Worm (Caenorhabditis elegans) whole organism, L4 larva: ENCODE data around the gene Y24D9A.6.

Experiments
- D1046.2 ChIP-seq: fragments of 200-800 bp; sonication (Bioruptor generic); IDR thresholded peaks from 2 replicates; pipeline ENCODE4 v1.3.6; 2022; ENCODE audit warnings: missing genetic modification characterization, missing compliant biosample characterization
- F26F4.8 ChIP-seq: fragments of 200-800 bp; sonication (Bioruptor generic); conservative IDR thresholded peaks from 2 replicates; pipeline ENCODE4 v1.3.6; 2022; ENCODE audit warnings: missing genetic modification characterization, missing compliant biosample characterization
- F49E8.2 ChIP-seq: sonication (generic microtip); optimal IDR thresholded peaks from 2 replicates; lab custom pipeline; 2016; ENCODE audit warnings: missing compliant biosample characterization, mild to moderate bottlenecking, missing genetic modification characterization, borderline replicate concordance
- T20F7.1 ChIP-seq: fragments of 200-800 bp; sonication (Bioruptor generic); optimal IDR thresholded peaks from 2 replicates; lab custom pipeline; 2018; ENCODE audit warnings: mild to moderate bottlenecking, missing genetic modification characterization, missing compliant biosample characterization
- T26A8.4 ChIP-seq: fragments of 200-800 bp; sonication (Bioruptor generic); IDR thresholded peaks from 2 replicates; pipeline ENCODE4 v1.3.6; 2022; ENCODE audit warnings: missing genetic modification characterization, missing compliant biosample characterization
- Y105C5A.15 ChIP-seq: fragments of 200-800 bp; sonication (Bioruptor generic); IDR thresholded peaks from 2 replicates; pipeline ENCODE4 v1.3.6; 2022; ENCODE audit warnings: missing genetic modification characterization, missing compliant biosample characterization
- Y5F2A.4 ChIP-seq: fragments of 200-800 bp; sonication (Bioruptor generic); optimal IDR thresholded peaks from 2 replicates; lab custom pipeline; 2018; ENCODE audit warnings: mild to moderate bottlenecking, missing genetic modification characterization, missing compliant biosample characterization
- Y75B8A.6 ChIP-seq: fragments of 200-800 bp; sonication (Bioruptor generic); IDR thresholded peaks from 2 replicates; pipeline ENCODE4 v1.3.6; 2022; ENCODE audit warnings: missing genetic modification reagents, missing genetic modification characterization, missing compliant biosample characterization
- ZK546.5 ChIP-seq, 2 experiments: sonication (generic microtip); optimal IDR thresholded peaks; 2 replicates each; lab custom pipeline; 2017; ENCODE audit warnings: missing biosample characterization in 2 of 2, missing genetic modification characterization in 2 of 2
- ama-1 ChIP-seq: fragments of 150-350 bp; optimal IDR thresholded peaks from 2 replicates; lab custom pipeline; 2014; ENCODE audit warnings: inconsistent platforms, mixed read lengths
- arid-1 ChIP-seq: fragments of 200-800 bp; sonication (Bioruptor generic); conservative IDR thresholded peaks from 2 replicates; pipeline ENCODE4 v1.3.6; 2022; ENCODE audit warnings: missing genetic modification reagents, missing genetic modification characterization, missing compliant biosample characterization
- ceh-62 ChIP-seq: sonication (generic microtip); optimal IDR thresholded peaks from 2 replicates; lab custom pipeline; 2017; ENCODE audit warnings: missing biosample characterization, missing genetic modification characterization
- cey-2 ChIP-seq: sonication (generic microtip); optimal IDR thresholded peaks from 3 replicates; lab custom pipeline; 2017; ENCODE audit warnings: missing genetic modification characterization, mild to moderate bottlenecking, missing compliant biosample characterization, antibody characterized with exemption, borderline replicate concordance; ENCODE audit not compliant: insufficient read depth
- ctbp-1 ChIP-seq: fragments of 200-800 bp; sonication (Bioruptor generic); IDR thresholded peaks from 2 replicates; pipeline ENCODE4 v1.3.6; 2022; ENCODE audit warnings: missing genetic modification reagents, missing genetic modification characterization, missing compliant biosample characterization
- daf-12 ChIP-seq: fragments of 150-350 bp; optimal IDR thresholded peaks from 2 replicates; lab custom pipeline; 2014; ENCODE audit warnings: missing biosample characterization, missing genetic modification reagents, missing genetic modification characterization
- daf-16 ChIP-seq, 3 experiments: sonication (generic microtip); optimal IDR thresholded peaks; 2 replicates each; lab custom pipeline; 2016 to 2017; ENCODE audit warnings: missing genetic modification characterization in 3 of 3, missing genetic modification reagents in 3 of 3, mild to moderate bottlenecking in 2 of 3, missing compliant biosample characterization in 2 of 3, missing biosample characterization in 1 of 3, moderate library complexity in 1 of 3
- daf-19 ChIP-seq: fragments of 200-800 bp; sonication (Bioruptor generic); conservative IDR thresholded peaks from 2 replicates; pipeline ENCODE4 v1.3.6; 2022; ENCODE audit warnings: missing genetic modification characterization, missing compliant biosample characterization
- dmd-9 ChIP-seq: fragments of 200-800 bp; sonication (Bioruptor generic); IDR thresholded peaks from 2 replicates; pipeline ENCODE4 v1.3.6; 2022; ENCODE audit warnings: missing genetic modification reagents, missing genetic modification characterization, missing compliant biosample characterization
- dpl-1 ChIP-seq: fragments of 150-350 bp; optimal IDR thresholded peaks from 2 replicates; lab custom pipeline; 2014; ENCODE audit warnings: missing biosample characterization, missing genetic modification reagents, missing genetic modification characterization
- duxl-1 ChIP-seq: sonication (generic microtip); optimal IDR thresholded peaks from 2 replicates; lab custom pipeline; 2016; ENCODE audit warnings: mild to moderate bottlenecking, missing genetic modification characterization, moderate library complexity, missing compliant biosample characterization; ENCODE audit not compliant: poor library complexity
- egl-43 ChIP-seq: fragments of 200-800 bp; sonication (Bioruptor generic); IDR thresholded peaks from 2 replicates; pipeline ENCODE4 v1.3.6; 2022; ENCODE audit warnings: missing genetic modification reagents, missing genetic modification characterization, missing compliant biosample characterization
- fos-1 ChIP-seq: fragments of 150-350 bp; optimal IDR thresholded peaks from 2 replicates; lab custom pipeline; 2014; ENCODE audit warnings: missing biosample characterization, missing genetic modification characterization
- hif-1 ChIP-seq, 2 experiments: sonication (generic microtip); optimal IDR thresholded peaks; 2 replicates each; lab custom pipeline; 2016 to 2017; ENCODE audit warnings: missing compliant biosample characterization in 2 of 2, missing genetic modification characterization in 2 of 2, missing genetic modification reagents in 2 of 2, missing genotype in 2 of 2, mild to moderate bottlenecking in 1 of 2
- hlh-11 ChIP-seq: fragments of 200-800 bp; sonication (Bioruptor generic); optimal IDR thresholded peaks from 2 replicates; lab custom pipeline; 2018; ENCODE audit warnings: mild to moderate bottlenecking, missing genetic modification characterization, missing compliant biosample characterization
- lin-1 ChIP-seq: fragments of 200-800 bp; sonication (Bioruptor generic); IDR thresholded peaks from 2 replicates; pipeline ENCODE4 v1.3.6; 2022; ENCODE audit warnings: missing genetic modification reagents, missing genetic modification characterization, missing compliant biosample characterization
- lin-13 ChIP-seq: fragments of 150-350 bp; optimal IDR thresholded peaks from 2 replicates; lab custom pipeline; 2014; ENCODE audit warnings: missing biosample characterization, missing genetic modification reagents, missing genetic modification characterization
- lin-29 ChIP-seq: fragments of 200-800 bp; sonication (Bioruptor generic); IDR thresholded peaks from 2 replicates; pipeline ENCODE4 v1.3.6; 2022; ENCODE audit warnings: missing genetic modification reagents, missing genetic modification characterization, missing compliant biosample characterization
- lin-38 ChIP-seq: fragments of 200-800 bp; sonication (Bioruptor generic); IDR thresholded peaks from 2 replicates; pipeline ENCODE4 v1.3.6; 2022; ENCODE audit warnings: missing genetic modification reagents, missing genetic modification characterization, missing compliant biosample characterization
- lin-39 ChIP-seq: fragments of 150-350 bp; optimal IDR thresholded peaks from 2 replicates; lab custom pipeline; 2014; ENCODE audit warnings: missing biosample characterization, missing genetic modification reagents, missing genetic modification characterization
- madf-9 ChIP-seq: fragments of 200-800 bp; sonication (Bioruptor generic); conservative IDR thresholded peaks from 2 replicates; pipeline ENCODE4 v1.3.6; 2022; ENCODE audit warnings: missing genetic modification reagents, missing genetic modification characterization, missing compliant biosample characterization
- mdt-29 ChIP-seq: fragments of 200-800 bp; sonication (Bioruptor generic); IDR thresholded peaks from 2 replicates; pipeline ENCODE4 v1.3.6; 2022; ENCODE audit warnings: missing genetic modification reagents, missing genetic modification characterization, missing compliant biosample characterization
- mes-2 ChIP-seq: sonication (generic microtip); optimal IDR thresholded peaks from 2 replicates; lab custom pipeline; 2016; ENCODE audit warnings: missing genotype, mild to moderate bottlenecking, missing genetic modification characterization, missing compliant biosample characterization; ENCODE audit not compliant: poor library complexity, severe bottlenecking
- nhr-11 ChIP-seq: fragments of 150-350 bp; optimal IDR thresholded peaks from 2 replicates; lab custom pipeline; 2014; ENCODE audit warnings: missing biosample characterization, missing genetic modification characterization
- nhr-237 ChIP-seq: sonication (generic microtip); optimal IDR thresholded peaks from 2 replicates; lab custom pipeline; 2017; ENCODE audit warnings: missing biosample characterization, missing genetic modification characterization
- nhr-42 ChIP-seq: fragments of 200-800 bp; sonication (Bioruptor generic); IDR thresholded peaks from 2 replicates; pipeline ENCODE4 v1.3.6; 2022; ENCODE audit warnings: missing genetic modification characterization, missing compliant biosample characterization
- nhr-48 ChIP-seq: sonication (generic microtip); optimal IDR thresholded peaks from 2 replicates; lab custom pipeline; 2016; ENCODE audit warnings: mild to moderate bottlenecking, missing genetic modification characterization, missing compliant biosample characterization
- nhr-6 ChIP-seq: fragments of 150-350 bp; optimal IDR thresholded peaks from 2 replicates; lab custom pipeline; 2014; ENCODE audit warnings: missing biosample characterization, missing genetic modification characterization
- nhr-77 ChIP-seq: fragments of 150-350 bp; optimal IDR thresholded peaks from 2 replicates; lab custom pipeline; 2014; ENCODE audit warnings: missing biosample characterization, missing genetic modification characterization
- pha-4 ChIP-seq, 2 experiments: fragments of 150-350 bp in 1 of 2; fragments of 200-800 bp in 1 of 2; sonication (Bioruptor generic) in 1 of 2; IDR thresholded peaks in 1 of 2; optimal IDR thresholded peaks in 1 of 2; 2 replicates each; pipeline versions ENCODE4 v1.3.6 to Lab custom; 2014 to 2022; ENCODE audit warnings: missing genetic modification characterization in 2 of 2, missing genetic modification reagents in 2 of 2, missing biosample characterization in 1 of 2, missing compliant biosample characterization in 1 of 2
- pqm-1 ChIP-seq: sonication (generic microtip); optimal IDR thresholded peaks from 2 replicates; lab custom pipeline; 2017; ENCODE audit warnings: missing biosample characterization, missing genetic modification characterization
- rbr-2 ChIP-seq: sonication (generic microtip); optimal IDR thresholded peaks from 2 replicates; lab custom pipeline; 2016; ENCODE audit warnings: missing genotype, missing genetic modification characterization, missing compliant biosample characterization
- set-16 ChIP-seq: fragments of 200-800 bp; sonication (Bioruptor generic); IDR thresholded peaks from 2 replicates; pipeline ENCODE4 v1.3.6; 2022; ENCODE audit warnings: missing genetic modification reagents, missing genetic modification characterization, missing compliant biosample characterization
- snpc-1.2 ChIP-seq: fragments of 200-800 bp; sonication (Bioruptor generic); IDR thresholded peaks from 2 replicates; pipeline ENCODE4 v1.3.6; 2022; ENCODE audit warnings: missing genetic modification reagents, missing genetic modification characterization, missing compliant biosample characterization
- spr-1 ChIP-seq: sonication (generic microtip); optimal IDR thresholded peaks from 2 replicates; lab custom pipeline; 2016; ENCODE audit warnings: mild to moderate bottlenecking, missing genetic modification characterization, missing compliant biosample characterization
- tra-1 ChIP-seq: fragments of 200-800 bp; sonication (Bioruptor generic); IDR thresholded peaks from 2 replicates; pipeline ENCODE4 v1.3.6; 2022; ENCODE audit warnings: missing genetic modification reagents, missing genetic modification characterization, missing compliant biosample characterization
- unc-130 ChIP-seq: sonication (generic microtip); optimal IDR thresholded peaks from 2 replicates; lab custom pipeline; 2016; ENCODE audit warnings: missing genetic modification reagents, missing genetic modification characterization, missing compliant biosample characterization
- unc-39 ChIP-seq: sonication (generic microtip); optimal IDR thresholded peaks from 2 replicates; lab custom pipeline; 2017; ENCODE audit warnings: missing biosample characterization, missing genetic modification characterization
- unc-62 ChIP-seq, 3 experiments: fragments of 150-350 bp in 1 of 3; sonication (generic microtip); optimal IDR thresholded peaks in 2 of 3; peaks in 1 of 3; 1 replicate in 1 of 3; 2 replicates in 2 of 3; lab custom pipeline; 2014 to 2017; ENCODE audit warnings: missing biosample characterization in 3 of 3, missing genetic modification characterization in 3 of 3, missing genetic modification reagents in 3 of 3, missing genotype in 1 of 3
- zip-11 ChIP-seq: fragments of 200-800 bp; sonication (Bioruptor generic); IDR thresholded peaks from 2 replicates; pipeline ENCODE4 v1.3.6; 2022; ENCODE audit warnings: missing genetic modification characterization, missing compliant biosample characterization

The Y24D9A.6 gene

ce11 chrIV:4390438-4390894 is 9.7 kb downstream of the Y24D9A.6 start, which contains the start of the genes rpl-7A and set-21:
Gene rpl-7A (minus strand): TSS chrIV:4390590.
Gene set-21 (plus strand): TSS chrIV:4390844.
- TF ChIP-seq spr-1 (tag; lab: Kevin White, UChicago), result peak; percentile 92
- TF ChIP-seq D1046.2 (GFP tag; lab: Robert Waterston, UW), result peak; percentile 95
- peak; percentile 98 for TF ChIP-seq rbr-2 (tag; lab: Kevin White, UChicago)
- TF ChIP-seq ama-1, result no peak
- no peak for TF ChIP-seq ceh-62 (tag; lab: Kevin White, UChicago)
- TF ChIP-seq lin-13 (GFP tag; lab: Kevin White, UChicago), result peak; percentile 81
- TF ChIP-seq nhr-11 (tag; lab: Kevin White, UChicago), result peak; percentile 92
- peak; percentile 99 for TF ChIP-seq T26A8.4
- peak; percentile 97 for TF ChIP-seq nhr-42 (GFP tag; lab: Robert Waterston, UW)
- TF ChIP-seq daf-12, result no peak
- TF ChIP-seq unc-130, result peak; percentile 76
- peak; percentile 94 for TF ChIP-seq duxl-1 (tag; lab: Kevin White, UChicago)
- TF ChIP-seq nhr-237 (tag; lab: Kevin White, UChicago), result peak; percentile 23
- peak; percentile 96 for TF ChIP-seq dpl-1 (GFP tag; lab: Kevin White, UChicago)
- TF ChIP-seq snpc-1.2 (GFP tag; lab: Robert Waterston, UW), result peak; percentile 89
- peak; percentile 95 for TF ChIP-seq madf-9 (GFP tag; lab: Robert Waterston, UW)
- TF ChIP-seq egl-43, result peak; percentile 96
- peak; percentile 97 for TF ChIP-seq mes-2 (tag; lab: Kevin White, UChicago)
- peak; percentile 95 for TF ChIP-seq ctbp-1
- TF ChIP-seq pha-4 (GFP tag; IDR thresholded peaks at IDR 0.05; lab: Robert Waterston, UW), result peak; percentile 98
- no peak for TF ChIP-seq pha-4 (tag; optimal IDR thresholded peaks at IDR 0.05; lab: Kevin White, UChicago)
- peak; percentile 97 for TF ChIP-seq lin-29 (GFP tag; lab: Robert Waterston, UW)
- TF ChIP-seq Y5F2A.4, result peak; percentile 80
- TF ChIP-seq arid-1 (GFP tag; lab: Robert Waterston, UW), result peak; percentile 98
- peak; percentile 40 for TF ChIP-seq fos-1 (tag; lab: Kevin White, UChicago)
- peak; percentile 100 for TF ChIP-seq lin-38
- peak; percentile 95 for TF ChIP-seq daf-19 (GFP tag; lab: Robert Waterston, UW)
- TF ChIP-seq T20F7.1 (GFP tag; lab: Kevin White, UChicago), result peak; percentile 93
- peak; percentile 31; the same call in 1 of the 2 replicates for TF ChIP-seq set-16 (GFP tag; lab: Robert Waterston, UW)
- peak; percentile 63 to 90 for TF ChIP-seq hif-1 (tag; optimal IDR thresholded peaks at IDR 0.05; lab: Kevin White, UChicago)
- peak in 1 of 2 experiments; percentile 78 for TF ChIP-seq ZK546.5 (tag; optimal IDR thresholded peaks at IDR 0.05; lab: Kevin White, UChicago)
- no peak for TF ChIP-seq cey-2
- no peak for TF ChIP-seq unc-39 (tag; lab: Kevin White, UChicago)
- peak; percentile 84 for TF ChIP-seq nhr-48 (tag; lab: Kevin White, UChicago)
- TF ChIP-seq F26F4.8 (GFP tag; lab: Robert Waterston, UW), result no peak
- TF ChIP-seq dmd-9, result peak; percentile 97
- peak; percentile 66; the same call in 1 of the 2 replicates for TF ChIP-seq Y105C5A.15 (GFP tag; lab: Robert Waterston, UW)
- TF ChIP-seq pqm-1, result peak; percentile 45
- peak; percentile 76 for TF ChIP-seq nhr-6 (tag; lab: Kevin White, UChicago)
- TF ChIP-seq daf-16 (GFP tag; optimal IDR thresholded peaks at IDR 0.05; lab: Kevin White, UChicago), result peak; percentile 17 to 77
- peak; percentile 45 for TF ChIP-seq daf-16 (tag; optimal IDR thresholded peaks at IDR 0.05; lab: Kevin White, UChicago)
- TF ChIP-seq Y75B8A.6 (GFP tag; lab: Robert Waterston, UW), result peak; percentile 95
- peak in 1 of 2 experiments; percentile 90 for TF ChIP-seq unc-62 (GFP tag; optimal IDR thresholded peaks at IDR 0.05 in 1 of 2; lab: Kevin White, UChicago)
- no peak for TF ChIP-seq unc-62 (tag; optimal IDR thresholded peaks at IDR 0.05; lab: Kevin White, UChicago)
- TF ChIP-seq lin-39, result no peak
- peak; percentile 96 for TF ChIP-seq nhr-77 (tag; lab: Kevin White, UChicago)
- no peak for TF ChIP-seq zip-11 (GFP tag; lab: Robert Waterston, UW)
- TF ChIP-seq lin-1 (GFP tag; lab: Robert Waterston, UW), result peak; percentile 95
- peak; percentile 96 for TF ChIP-seq tra-1
- TF ChIP-seq F49E8.2 (tag; lab: Kevin White, UChicago), result peak; percentile 82
- peak; percentile 90 for TF ChIP-seq mdt-29 (GFP tag; lab: Robert Waterston, UW)
- TF ChIP-seq hlh-11 (tag; lab: Kevin White, UChicago), result peak; percentile 94
